Worm (Caenorhabditis elegans): ENCODE results near the gene C52E4.7.
"Not testable (repeated sequence)": the region's sequence is repeated elsewhere in the genome, so short reads cannot be mapped to it uniquely, and the experiment has no call there.

The C52E4.7 gene

ce11 chrV:12011686-12012085 lies 17.6 kb downstream of the C52E4.7 start:
- TF ChIP-seq unc-62 (GFP tag; optimal IDR thresholded peaks at IDR 0.05) = no peak

ce11 chrV:12013298-12013697 lies 19.2 kb downstream of the C52E4.7 start, which contains the start of gene add-2:
Gene add-2, minus strand, starts transcription at chrV:12013406.
- no peak for TF ChIP-seq unc-62 (GFP tag; optimal IDR thresholded peaks at IDR 0.05)

- not testable (repeated sequence) for TF ChIP-seq unc-62 (GFP tag; optimal IDR thresholded peaks at IDR 0.05)
These were observed 25.9 kb downstream of the C52E4.7 start, which contains the start of gene F10C2.3 for ce11 chrV:12020026-12020425. Gene F10C2.3, plus strand, starts transcription at chrV:12020326.

DNA sequence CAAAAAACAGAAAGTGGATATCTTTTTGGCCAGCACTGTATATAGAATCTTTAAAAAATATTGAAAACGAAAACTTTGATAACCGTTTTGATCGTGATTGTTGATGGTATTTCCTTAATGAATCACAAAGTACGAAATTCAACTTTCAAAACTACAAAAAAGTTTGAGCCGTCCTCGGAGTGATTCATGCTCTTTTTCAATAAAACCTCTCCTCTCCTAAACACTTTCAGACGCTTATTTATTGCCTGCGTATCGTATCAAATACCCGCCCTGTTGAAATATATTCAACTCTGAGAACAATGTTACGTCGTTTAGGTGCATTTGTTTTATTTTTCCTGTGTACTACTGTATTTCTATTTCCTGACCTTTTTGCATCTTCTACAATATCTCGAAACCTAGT lies 26.8 kb downstream of the C52E4.7 start:
- TF ChIP-seq unc-62 (GFP tag; optimal IDR thresholded peaks at IDR 0.05) = no peak

DNA sequence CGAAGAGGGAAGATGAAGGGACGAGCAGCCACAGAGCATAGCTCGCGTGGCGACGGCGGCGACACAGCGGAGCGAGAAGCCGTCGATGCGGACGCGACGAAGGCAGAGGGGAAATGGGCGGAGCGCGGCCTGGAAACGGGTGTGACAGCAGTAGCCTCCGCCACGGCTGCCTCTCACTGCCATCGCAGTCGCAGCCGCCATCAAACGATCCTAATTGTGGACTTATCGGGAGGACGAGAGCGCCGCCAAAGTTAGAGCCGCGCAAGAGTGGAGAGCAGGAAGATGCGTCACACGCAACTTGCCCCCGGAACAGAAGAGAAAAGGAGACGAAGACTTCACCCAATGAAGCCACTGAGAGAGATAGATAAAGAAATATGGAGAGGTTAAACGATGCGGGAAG lies 30.2 kb downstream of the C52E4.7 start:
- TF ChIP-seq unc-62 (GFP tag; optimal IDR thresholded peaks at IDR 0.05) = no peak

ce11 chrV:12025683-12026082 lies 31.6 kb downstream of the C52E4.7 start:
- no peak for TF ChIP-seq unc-62 (GFP tag; optimal IDR thresholded peaks at IDR 0.05)

DNA sequence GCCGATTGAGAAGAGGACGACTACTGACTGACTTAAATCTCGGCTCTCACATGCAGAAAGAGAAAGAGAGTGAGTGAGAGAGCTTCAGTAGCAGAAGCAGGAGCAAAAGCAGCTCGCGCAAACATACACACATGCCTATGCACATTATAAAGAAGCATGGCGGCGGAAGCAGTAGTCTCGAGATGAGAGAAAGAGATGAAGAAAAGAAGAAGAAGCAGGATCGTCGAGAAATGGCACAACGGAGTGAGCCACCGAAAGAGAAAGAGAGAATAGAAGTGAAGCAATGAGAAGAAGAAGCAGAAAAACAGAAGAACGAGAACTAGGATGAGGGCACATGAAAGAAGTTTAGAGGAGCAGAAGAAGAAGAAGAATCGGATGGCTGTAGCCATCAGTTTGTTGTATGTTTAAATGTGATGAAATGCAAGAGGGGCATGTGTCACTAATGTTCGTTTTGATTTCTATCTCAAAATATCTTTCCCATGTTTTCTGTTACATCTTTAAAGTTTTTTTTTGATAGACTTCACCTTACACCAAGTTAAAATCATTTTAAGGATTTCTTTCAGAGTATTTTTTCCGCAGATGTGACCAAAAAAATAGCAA lies 32.9 kb downstream of the C52E4.7 start:
- no peak for TF ChIP-seq unc-62 (GFP tag; optimal IDR thresholded peaks at IDR 0.05)

ce11 chrV:12028151-12028550 lies 34.1 kb downstream of the C52E4.7 start:
- TF ChIP-seq unc-62 (GFP tag; optimal IDR thresholded peaks at IDR 0.05) = no peak

DNA sequence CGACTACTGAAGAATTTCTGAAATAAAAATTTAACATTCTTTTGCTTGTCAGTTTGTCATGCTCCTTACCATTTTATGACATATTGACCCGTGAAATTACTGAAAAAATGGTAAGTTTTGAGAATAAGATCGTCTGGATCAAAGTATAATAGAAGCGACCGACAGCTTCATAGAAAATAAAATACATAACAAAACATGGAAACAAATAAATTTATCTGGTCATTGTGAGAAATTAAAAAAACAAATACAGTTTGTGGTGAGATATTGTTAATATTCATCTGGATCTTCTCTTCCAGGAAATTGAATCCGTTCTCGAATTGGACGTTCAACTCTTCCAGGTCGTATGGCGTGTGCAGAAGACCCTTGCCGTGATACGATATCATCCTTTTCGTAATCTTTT lies 38.0 kb downstream of the C52E4.7 start, which contains the start of gene pkc-1:
pkc-1 (minus strand) TSS at position 101 of the 400 bp plus-strand sequence.
- no peak for TF ChIP-seq unc-62 (GFP tag; optimal IDR thresholded peaks at IDR 0.05)

DNA sequence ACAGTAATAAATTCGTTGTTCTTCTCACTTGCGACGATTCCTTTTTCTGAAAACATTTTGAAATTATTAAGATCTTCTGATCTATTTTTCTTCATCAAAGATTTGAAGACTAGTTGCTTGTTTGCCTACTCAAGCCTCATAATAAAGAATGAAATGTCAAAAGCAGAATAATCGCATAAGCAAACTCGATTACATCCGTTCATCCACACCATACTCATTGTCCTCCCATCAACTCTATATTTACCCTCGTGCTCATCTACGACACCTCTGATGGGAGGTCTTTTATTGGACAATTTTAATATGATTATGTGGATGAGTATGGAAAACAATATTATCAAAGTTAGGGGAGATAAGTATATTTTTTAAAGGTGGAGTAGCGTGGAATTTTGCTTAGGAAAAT lies 39.7 kb downstream of the C52E4.7 start:
- no peak for TF ChIP-seq unc-62 (GFP tag; optimal IDR thresholded peaks at IDR 0.05)

- TF ChIP-seq unc-62 (GFP tag; optimal IDR thresholded peaks at IDR 0.05) = no peak
These were observed 42.0 kb downstream of the C52E4.7 start for ce11 chrV:12036129-12036528.

DNA sequence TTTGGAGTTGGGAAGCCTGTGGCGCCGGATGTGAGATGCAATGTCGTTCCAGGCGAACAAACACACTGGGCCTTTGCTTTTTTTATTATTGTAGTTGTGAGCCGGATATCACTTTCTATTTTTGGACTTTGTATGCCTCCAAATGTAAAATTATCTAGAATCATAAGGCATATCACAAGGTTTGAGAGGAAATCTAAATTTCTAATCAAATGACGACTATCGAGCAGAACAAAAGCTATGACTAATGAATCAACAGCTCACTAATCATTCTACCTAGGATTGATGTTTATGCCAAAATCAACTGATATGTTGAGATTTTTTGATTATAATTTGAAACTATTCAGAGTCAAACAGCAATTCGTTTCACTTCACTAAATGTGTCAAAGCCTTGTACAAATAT lies 43.8 kb downstream of the C52E4.7 start:
- no peak for TF ChIP-seq unc-62 (GFP tag; optimal IDR thresholded peaks at IDR 0.05)

ce11 chrV:12038317-12038716 lies 44.2 kb downstream of the C52E4.7 start:
- no peak for TF ChIP-seq unc-62 (GFP tag; optimal IDR thresholded peaks at IDR 0.05)

ce11 chrV:12038783-12039182 lies 44.7 kb downstream of the C52E4.7 start:
- TF ChIP-seq unc-62 (GFP tag; optimal IDR thresholded peaks at IDR 0.05) = no peak

ce11 chrV:12039755-12040154 lies 45.7 kb downstream of the C52E4.7 start:
- no peak for TF ChIP-seq unc-62 (GFP tag; optimal IDR thresholded peaks at IDR 0.05)

ce11 chrV:12040823-12041606 lies 46.9 kb downstream of the C52E4.7 start, which contains the start of the genes kup-1 and F10C2.4:
Gene kup-1, minus strand, starts transcription at chrV:12040873.
Gene F10C2.4, plus strand, starts transcription at chrV:12041556.
- TF ChIP-seq unc-62 (GFP tag; optimal IDR thresholded peaks at IDR 0.05) = no peak

DNA sequence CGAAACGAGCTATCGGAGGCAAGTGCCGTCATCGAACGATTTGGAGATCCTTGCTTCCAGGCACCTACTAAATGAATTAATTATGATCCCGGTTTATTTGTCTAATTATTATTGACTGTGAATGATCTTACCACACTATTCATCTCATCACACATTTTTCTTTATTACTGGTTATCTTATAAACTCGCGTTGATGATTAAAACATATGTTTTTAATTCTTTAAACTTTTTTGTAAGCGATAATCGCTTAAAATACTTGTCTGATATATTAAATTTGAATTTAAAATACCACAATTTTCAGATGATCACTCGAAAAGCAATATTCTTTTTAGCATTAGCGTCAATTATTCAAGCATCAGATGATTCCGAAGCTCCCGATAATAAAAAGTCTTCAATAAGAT lies 51.0 kb downstream of the C52E4.7 start, which contains the start of gene F10C2.5:
F10C2.5 (plus strand) TSS at position 301 of the 400 bp plus-strand sequence.
- no peak for TF ChIP-seq unc-62 (GFP tag; optimal IDR thresholded peaks at IDR 0.05)
